Worm (Caenorhabditis elegans) whole organism, L4 larva: Measurements from ENCODE around the gene mtrr-1.
A peak's percentile ranks its signal among the peaks of the same experiment; 100 is the strongest.

Source experiments
- T26A8.4 ChIP-seq: fragments of 200-800 bp; sonication (Bioruptor generic); IDR thresholded peaks from 2 replicates; pipeline ENCODE4 v1.3.6; 2022; ENCODE audit warnings: missing genetic modification characterization, missing compliant biosample characterization
- Y5F2A.4 ChIP-seq: fragments of 200-800 bp; sonication (Bioruptor generic); optimal IDR thresholded peaks from 2 replicates; lab custom pipeline; 2018; ENCODE audit warnings: mild to moderate bottlenecking, missing genetic modification characterization, missing compliant biosample characterization
- Y75B8A.6 ChIP-seq: fragments of 200-800 bp; sonication (Bioruptor generic); IDR thresholded peaks from 2 replicates; pipeline ENCODE4 v1.3.6; 2022; ENCODE audit warnings: missing genetic modification reagents, missing genetic modification characterization, missing compliant biosample characterization
- aha-1 ChIP-seq: fragments of 150-350 bp; peaks from one replicate; lab custom pipeline; 2014; ENCODE audit warnings: missing biosample characterization, missing genetic modification characterization
- aly-2 ChIP-seq: sonication (generic microtip); optimal IDR thresholded peaks from 2 replicates; lab custom pipeline; 2018; ENCODE audit warnings: missing biosample characterization, missing genetic modification characterization
- ama-1 ChIP-seq: fragments of 150-350 bp; optimal IDR thresholded peaks from 2 replicates; lab custom pipeline; 2014; ENCODE audit warnings: inconsistent platforms, mixed read lengths
- ceh-20 ChIP-seq: fragments of 200-800 bp; sonication (Bioruptor generic); IDR thresholded peaks from 2 replicates; pipeline ENCODE4 v1.3.6; 2022; ENCODE audit warnings: missing genetic modification reagents, missing genetic modification characterization, missing compliant biosample characterization
- ctbp-1 ChIP-seq: fragments of 200-800 bp; sonication (Bioruptor generic); IDR thresholded peaks from 2 replicates; pipeline ENCODE4 v1.3.6; 2022; ENCODE audit warnings: missing genetic modification reagents, missing genetic modification characterization, missing compliant biosample characterization
- daf-12 ChIP-seq: fragments of 150-350 bp; optimal IDR thresholded peaks from 2 replicates; lab custom pipeline; 2014; ENCODE audit warnings: missing biosample characterization, missing genetic modification reagents, missing genetic modification characterization
- daf-16 ChIP-seq, 3 experiments: sonication (generic microtip); optimal IDR thresholded peaks; 2 replicates each; lab custom pipeline; 2016 to 2017; ENCODE audit warnings: missing genetic modification characterization in 3 of 3, missing genetic modification reagents in 3 of 3, mild to moderate bottlenecking in 2 of 3, missing compliant biosample characterization in 2 of 3, missing biosample characterization in 1 of 3, moderate library complexity in 1 of 3
- dmd-6 ChIP-seq: fragments of 200-800 bp; sonication (Bioruptor generic); IDR thresholded peaks from 2 replicates; pipeline ENCODE4 v1.3.6; 2022; ENCODE audit warnings: missing genetic modification reagents, missing genetic modification characterization, missing compliant biosample characterization
- dpl-1 ChIP-seq: fragments of 150-350 bp; optimal IDR thresholded peaks from 2 replicates; lab custom pipeline; 2014; ENCODE audit warnings: missing biosample characterization, missing genetic modification reagents, missing genetic modification characterization
- duxl-1 ChIP-seq: sonication (generic microtip); optimal IDR thresholded peaks from 2 replicates; lab custom pipeline; 2016; ENCODE audit warnings: mild to moderate bottlenecking, missing genetic modification characterization, moderate library complexity, missing compliant biosample characterization; ENCODE audit not compliant: poor library complexity
- dve-1 ChIP-seq: sonication (generic microtip); optimal IDR thresholded peaks from 2 replicates; lab custom pipeline; 2017; ENCODE audit warnings: antibody characterized with exemption, mild to moderate bottlenecking, missing genetic modification characterization, missing compliant biosample characterization; ENCODE audit not compliant: insufficient read depth
- egl-27 ChIP-seq: sonication (generic microtip); optimal IDR thresholded peaks from 3 replicates; lab custom pipeline; 2017; ENCODE audit warnings: missing biosample characterization, missing genetic modification reagents, missing genetic modification characterization
- hif-1 ChIP-seq, 2 experiments: sonication (generic microtip); optimal IDR thresholded peaks; 2 replicates each; lab custom pipeline; 2016 to 2017; ENCODE audit warnings: missing compliant biosample characterization in 2 of 2, missing genetic modification characterization in 2 of 2, missing genetic modification reagents in 2 of 2, missing genotype in 2 of 2, mild to moderate bottlenecking in 1 of 2
- hlh-11 ChIP-seq: fragments of 200-800 bp; sonication (Bioruptor generic); optimal IDR thresholded peaks from 2 replicates; lab custom pipeline; 2018; ENCODE audit warnings: mild to moderate bottlenecking, missing genetic modification characterization, missing compliant biosample characterization
- lsy-2 ChIP-seq, 2 experiments: fragments of 150-350 bp in 1 of 2; sonication (generic microtip) in 1 of 2; optimal IDR thresholded peaks; 2 replicates each; lab custom pipeline; 2014 to 2017; ENCODE audit warnings: missing biosample characterization in 2 of 2, missing genetic modification characterization in 2 of 2
- mdl-1 ChIP-seq, 2 experiments: fragments of 150-350 bp in 1 of 2; sonication (generic microtip) in 1 of 2; optimal IDR thresholded peaks; 2 replicates each; lab custom pipeline; 2014 to 2017; ENCODE audit warnings: missing biosample characterization in 2 of 2, missing genetic modification characterization in 2 of 2
- mdt-29 ChIP-seq: fragments of 200-800 bp; sonication (Bioruptor generic); IDR thresholded peaks from 2 replicates; pipeline ENCODE4 v1.3.6; 2022; ENCODE audit warnings: missing genetic modification reagents, missing genetic modification characterization, missing compliant biosample characterization
- mep-1 ChIP-seq: fragments of 150-350 bp; sonication (generic microtip); optimal IDR thresholded peaks from 3 replicates; lab custom pipeline; 2014; ENCODE audit warnings: missing biosample characterization, missing genetic modification characterization
- mes-2 ChIP-seq: sonication (generic microtip); optimal IDR thresholded peaks from 2 replicates; lab custom pipeline; 2016; ENCODE audit warnings: missing genotype, mild to moderate bottlenecking, missing genetic modification characterization, missing compliant biosample characterization; ENCODE audit not compliant: poor library complexity, severe bottlenecking
- mxl-2 ChIP-seq: fragments of 200-800 bp; sonication (Bioruptor generic); conservative IDR thresholded peaks from 2 replicates; pipeline ENCODE4 v1.3.6; 2022; ENCODE audit warnings: missing genetic modification reagents, missing genetic modification characterization, missing compliant biosample characterization
- nhr-111 ChIP-seq: fragments of 200-800 bp; sonication (Bioruptor generic); optimal IDR thresholded peaks from 2 replicates; lab custom pipeline; 2018; ENCODE audit warnings: mild to moderate bottlenecking, missing genetic modification characterization, missing compliant biosample characterization
- nhr-28 ChIP-seq: fragments of 150-350 bp; optimal IDR thresholded peaks from 2 replicates; lab custom pipeline; 2014; ENCODE audit warnings: missing biosample characterization, missing genetic modification characterization
- nhr-41 ChIP-seq: fragments of 200-800 bp; sonication (Bioruptor generic); IDR thresholded peaks from 2 replicates; pipeline ENCODE4 v1.3.6; 2022; ENCODE audit warnings: missing genetic modification reagents, missing genetic modification characterization, missing compliant biosample characterization
- nhr-48 ChIP-seq: sonication (generic microtip); optimal IDR thresholded peaks from 2 replicates; lab custom pipeline; 2016; ENCODE audit warnings: mild to moderate bottlenecking, missing genetic modification characterization, missing compliant biosample characterization
- nhr-6 ChIP-seq: fragments of 150-350 bp; optimal IDR thresholded peaks from 2 replicates; lab custom pipeline; 2014; ENCODE audit warnings: missing biosample characterization, missing genetic modification characterization
- nhr-77 ChIP-seq: fragments of 150-350 bp; optimal IDR thresholded peaks from 2 replicates; lab custom pipeline; 2014; ENCODE audit warnings: missing biosample characterization, missing genetic modification characterization
- php-3 ChIP-seq: fragments of 200-800 bp; sonication (Bioruptor generic); IDR thresholded peaks from 2 replicates; pipeline ENCODE4 v1.3.6; 2022; ENCODE audit warnings: missing genetic modification reagents, missing genetic modification characterization, missing compliant biosample characterization
- pqm-1 ChIP-seq: sonication (generic microtip); optimal IDR thresholded peaks from 2 replicates; lab custom pipeline; 2017; ENCODE audit warnings: missing biosample characterization, missing genetic modification characterization
- tag-97 ChIP-seq: fragments of 200-800 bp; sonication (Bioruptor generic); IDR thresholded peaks from 2 replicates; pipeline ENCODE4 v1.3.6; 2022; ENCODE audit warnings: missing genetic modification characterization, missing compliant biosample characterization
- unc-62 ChIP-seq, 3 experiments: fragments of 150-350 bp in 1 of 3; sonication (generic microtip); optimal IDR thresholded peaks in 2 of 3; peaks in 1 of 3; 1 replicate in 1 of 3; 2 replicates in 2 of 3; lab custom pipeline; 2014 to 2017; ENCODE audit warnings: missing biosample characterization in 3 of 3, missing genetic modification characterization in 3 of 3, missing genetic modification reagents in 3 of 3, missing genotype in 1 of 3
- zag-1 ChIP-seq: fragments of 150-350 bp; optimal IDR thresholded peaks from 2 replicates; lab custom pipeline; 2014; ENCODE audit warnings: missing biosample characterization, missing genetic modification characterization
- zip-2 ChIP-seq: fragments of 150-350 bp; optimal IDR thresholded peaks from 2 replicates; lab custom pipeline; 2014; ENCODE audit warnings: missing biosample characterization, missing genetic modification characterization

The mtrr-1 gene

DNA sequence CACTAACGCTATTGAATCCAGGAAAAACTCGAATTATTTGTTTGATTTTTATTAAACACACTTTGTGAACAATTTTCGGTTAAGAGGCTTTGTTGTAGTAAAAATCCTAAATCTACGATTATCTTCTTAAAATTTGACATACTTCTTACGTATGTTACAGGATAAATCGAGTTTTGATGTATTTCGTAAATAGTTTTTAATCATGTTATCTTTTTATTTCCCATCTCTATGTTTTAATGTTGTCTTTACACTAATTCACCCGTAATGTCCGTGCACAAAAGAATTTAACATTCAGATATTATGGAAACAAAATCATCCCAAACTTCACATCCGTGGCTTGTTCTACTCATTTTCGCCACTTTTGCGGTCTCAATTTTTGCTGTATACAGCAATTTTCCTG, 37.9 kb downstream of the mtrr-1 start, which contains the start of gene egli-1:
Gene egli-1 (plus strand): TSS at position 301 of the 400 bp plus-strand sequence.
- no peak for TF ChIP-seq zag-1
- no peak for TF ChIP-seq ama-1 (lab: Kevin White, UChicago)
- TF ChIP-seq php-3 (GFP tag; lab: Robert Waterston, UW) = no peak

DNA sequence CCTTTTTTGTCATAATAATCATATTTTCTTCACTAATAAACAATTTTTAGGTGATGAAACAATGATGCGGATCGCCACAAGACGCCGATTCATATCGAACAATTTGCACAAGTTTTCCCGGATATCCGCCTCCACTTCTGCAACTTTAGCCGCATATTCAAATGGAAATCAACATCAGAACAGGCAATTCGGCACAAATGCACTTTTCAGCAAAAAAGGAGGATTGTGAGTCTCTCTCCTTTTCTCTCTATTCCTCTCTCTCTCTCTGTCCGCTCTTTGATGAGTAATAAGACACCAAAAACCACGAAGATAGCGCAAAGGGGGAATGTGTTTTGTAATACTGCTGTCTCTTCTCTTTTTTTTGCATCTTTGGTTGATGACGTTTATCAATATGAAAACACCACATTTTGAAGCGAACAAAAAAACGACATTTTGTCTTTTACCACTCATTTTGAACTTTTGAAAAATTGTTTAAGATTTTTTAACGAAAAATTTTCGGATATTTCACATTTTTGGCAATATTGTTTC, 39.1 kb downstream of the mtrr-1 start, which contains the start of gene eat-3:
Gene eat-3 (plus strand): TSS at position 51 of the 528 bp plus-strand sequence.
- peak; percentile 70 for TF ChIP-seq aha-1
- TF ChIP-seq mdl-1 (tag; optimal IDR thresholded peaks at IDR 0.05; lab: Kevin White, UChicago) = peak in 1 of 2 experiments; percentile 40
- peak; percentile 42 for TF ChIP-seq mep-1 (tag; lab: Kevin White, UChicago)
- TF ChIP-seq mxl-2 (GFP tag; lab: Robert Waterston, UW) = no peak
- TF ChIP-seq zip-2 (tag; lab: Kevin White, UChicago) = no peak
- TF ChIP-seq dve-1 (tag; lab: Kevin White, UChicago) = peak; percentile 56
- TF ChIP-seq mes-2 (tag; lab: Kevin White, UChicago) = peak; percentile 24
- no peak for TF ChIP-seq dmd-6 (GFP tag; lab: Robert Waterston, UW)
- 0 out of 2 replicates have a peak, but pooled peaks have one; percentile 26 for TF ChIP-seq ctbp-1
- TF ChIP-seq hif-1 (tag; optimal IDR thresholded peaks at IDR 0.05; lab: Kevin White, UChicago) = peak in 1 of 2 experiments; percentile 53
- peak; percentile 34 for TF ChIP-seq nhr-6 (tag; lab: Kevin White, UChicago)
- TF ChIP-seq daf-16 (GFP tag; optimal IDR thresholded peaks at IDR 0.05; lab: Kevin White, UChicago) = no peak
- peak; percentile 23 for TF ChIP-seq daf-16 (tag; optimal IDR thresholded peaks at IDR 0.05; lab: Kevin White, UChicago)
- TF ChIP-seq lsy-2 (tag; optimal IDR thresholded peaks at IDR 0.05; lab: Kevin White, UChicago) = peak in 1 of 2 experiments; percentile 59
- TF ChIP-seq hlh-11 (tag; lab: Kevin White, UChicago) = peak; percentile 33
- TF ChIP-seq tag-97 (GFP tag; lab: Robert Waterston, UW) = no peak
- TF ChIP-seq T26A8.4 = no peak
- peak in 1 of 2 experiments; percentile 93 for TF ChIP-seq unc-62 (GFP tag; optimal IDR thresholded peaks at IDR 0.05 in 1 of 2; lab: Kevin White, UChicago)
- no peak for TF ChIP-seq unc-62 (tag; optimal IDR thresholded peaks at IDR 0.05; lab: Kevin White, UChicago)
- TF ChIP-seq ceh-20 (GFP tag; lab: Robert Waterston, UW) = no peak
- peak; percentile 36 for TF ChIP-seq nhr-77 (tag; lab: Kevin White, UChicago)
- no peak for TF ChIP-seq duxl-1

DNA sequence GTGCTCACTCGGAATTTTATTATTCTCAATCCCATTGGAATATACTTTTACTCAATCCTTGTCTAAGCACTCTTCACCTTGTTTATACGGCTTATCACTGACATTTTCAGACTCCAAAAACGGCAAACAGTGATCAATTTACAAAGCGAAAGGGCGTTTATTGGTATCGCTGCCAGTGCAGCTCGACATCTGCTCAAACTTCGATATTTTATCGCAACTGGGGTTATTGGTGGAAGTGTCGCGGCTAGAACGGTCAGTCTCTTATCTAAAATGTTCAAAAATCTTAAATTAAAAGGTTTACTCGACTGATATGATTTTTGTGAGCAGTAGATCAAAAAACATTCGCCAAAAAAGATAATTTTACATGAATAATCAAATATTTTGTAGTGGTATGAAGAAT, 39.8 kb downstream of the mtrr-1 start:
- TF ChIP-seq aly-2 (tag; lab: Kevin White, UChicago) (no peak), php-3 (GFP tag; lab: Robert Waterston, UW) (0 out of 2 replicates have a peak, but pooled peaks have one; percentile 16), mep-1 (tag; lab: Kevin White, UChicago) (no peak), ama-1 (lab: Kevin White, UChicago) (no peak), dmd-6 (GFP tag; lab: Robert Waterston, UW) (peak; percentile 77), nhr-28 (tag; lab: Kevin White, UChicago) (peak; percentile 59), hlh-11 (tag; lab: Kevin White, UChicago) (peak; percentile 81), nhr-111 (GFP tag; lab: Kevin White, UChicago) (no peak), daf-16 (GFP tag; optimal IDR thresholded peaks at IDR 0.05; lab: Kevin White, UChicago) (no peak), daf-16 (tag; optimal IDR thresholded peaks at IDR 0.05; lab: Kevin White, UChicago) (peak; percentile 57), pqm-1 (tag; lab: Kevin White, UChicago) (peak; percentile 78)

DNA sequence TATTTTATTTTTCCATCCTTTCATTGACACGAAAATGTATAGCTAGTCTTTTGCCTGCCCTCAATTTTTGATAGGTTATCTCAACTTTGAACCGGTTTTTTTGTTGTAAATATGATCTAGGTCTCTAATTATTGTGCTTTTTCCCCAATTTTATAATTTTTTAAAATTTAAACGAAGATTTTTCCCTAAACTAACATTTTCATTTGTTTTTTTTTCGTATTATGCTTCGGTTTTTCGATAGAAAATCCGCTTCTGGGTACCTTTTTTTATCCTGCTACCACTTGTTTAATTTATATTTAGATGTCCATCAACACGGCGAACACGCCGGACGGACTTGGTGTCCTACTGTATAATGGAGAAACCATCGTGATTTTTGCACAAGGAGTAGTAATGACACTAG, 43.7 kb downstream of the mtrr-1 start, which contains the start of gene wbp-2:
Gene wbp-2 (plus strand): TSS at position 301 of the 400 bp plus-strand sequence.
- TF ChIP-seq Y5F2A.4 = no peak
- TF ChIP-seq nhr-111 (GFP tag; lab: Kevin White, UChicago) = no peak
- no peak for TF ChIP-seq dpl-1 (GFP tag; lab: Kevin White, UChicago)
- no peak for TF ChIP-seq nhr-48 (tag; lab: Kevin White, UChicago)
- TF ChIP-seq daf-12 (tag; lab: Kevin White, UChicago) = no peak
- no peak for TF ChIP-seq Y75B8A.6
- TF ChIP-seq nhr-41 (GFP tag; lab: Robert Waterston, UW) = no peak
- no peak for TF ChIP-seq mdt-29
- no peak for TF ChIP-seq egl-27 (tag; lab: Kevin White, UChicago)
- no peak for TF ChIP-seq mdl-1 (tag; optimal IDR thresholded peaks at IDR 0.05; lab: Kevin White, UChicago)
- TF ChIP-seq, all 104 proteins: peak for 0
